Worm (Caenorhabditis elegans): Measurements from ENCODE around the gene scl-21.

scl-21 gene

ce11 chrV:19524569-19524968, 29.1 kb upstream of the scl-21 start:
- TF ChIP-seq fkh-10 (GFP tag; optimal IDR thresholded peaks at IDR 0.05) (no peak), nhr-77 (tag; optimal IDR thresholded peaks at IDR 0.05) (no peak), mdl-1 (tag; optimal IDR thresholded peaks at IDR 0.05) (peak; percentile 47), lin-15B (tag; optimal IDR thresholded peaks at IDR 0.05) (no peak), nhr-237 (tag; optimal IDR thresholded peaks at IDR 0.05) (no peak), hmg-11 (tag; optimal IDR thresholded peaks at IDR 0.05) (no peak), pqm-1 (tag; optimal IDR thresholded peaks at IDR 0.05) (peak; percentile 66), pha-4 (tag; optimal IDR thresholded peaks at IDR 0.05) (peak; percentile 38), fkh-2 (tag; optimal IDR thresholded peaks at IDR 0.05) (no peak), elt-2 (tag; optimal IDR thresholded peaks at IDR 0.05) (peak; percentile 76), nfya-1 (tag; optimal IDR thresholded peaks at IDR 0.05; ENCODE audit: insufficient read depth) (peak; percentile 28)

ce11 chrV:19522551-19523137, 27.2 kb upstream of the scl-21 start:
- TF ChIP-seq unc-39 (tag; optimal IDR thresholded peaks at IDR 0.05), result no peak
- peak; percentile 66 for TF ChIP-seq hmg-11 (tag; optimal IDR thresholded peaks at IDR 0.05)
- TF ChIP-seq ZK546.5 (tag; optimal IDR thresholded peaks at IDR 0.05), result no peak
- TF ChIP-seq mml-1 (tag; optimal IDR thresholded peaks at IDR 0.05), result peak; percentile 54
- peak; percentile 41 for TF ChIP-seq lin-15B (tag; optimal IDR thresholded peaks at IDR 0.05)
- peak; percentile 96 for TF ChIP-seq ama-1 (optimal IDR thresholded peaks at IDR 0.05)
- peak; percentile 77 for TF ChIP-seq tbx-2 (tag; optimal IDR thresholded peaks at IDR 0.05)
- no peak for TF ChIP-seq nhr-237 (tag; optimal IDR thresholded peaks at IDR 0.05)
- peak; percentile 70 for TF ChIP-seq skn-1 (tag; optimal IDR thresholded peaks at IDR 0.05)
- no peak for TF ChIP-seq nhr-11 (tag; optimal IDR thresholded peaks at IDR 0.05)
- no peak for TF ChIP-seq nhr-67 (tag; optimal IDR thresholded peaks at IDR 0.05)
- no peak for TF ChIP-seq ceh-16 (tag; optimal IDR thresholded peaks at IDR 0.05)
- TF ChIP-seq fkh-2 (tag; optimal IDR thresholded peaks at IDR 0.05), result no peak
- TF ChIP-seq nhr-28 (tag; optimal IDR thresholded peaks at IDR 0.05), result no peak
- peak; percentile 93 for TF ChIP-seq lsy-12 (tag; optimal IDR thresholded peaks at IDR 0.05)
- no peak for TF ChIP-seq daf-12 (tag; optimal IDR thresholded peaks at IDR 0.05)
- peak; percentile 86 for TF ChIP-seq unc-62 (GFP tag; optimal IDR thresholded peaks at IDR 0.05)
- TF ChIP-seq sea-2 (GFP tag; optimal IDR thresholded peaks at IDR 0.05), result peak; percentile 27
- peak; percentile 83 for TF ChIP-seq mdl-1 (tag; optimal IDR thresholded peaks at IDR 0.05)
- no peak for TF ChIP-seq ztf-11 (tag; optimal IDR thresholded peaks at IDR 0.05)
- peak; percentile 56 for TF ChIP-seq elt-1 (tag; optimal IDR thresholded peaks at IDR 0.05)
- TF ChIP-seq egl-27 (tag; optimal IDR thresholded peaks at IDR 0.05), result peak; percentile 58
- peak; percentile 45 for TF ChIP-seq snpc-4 (tag; optimal IDR thresholded peaks at IDR 0.05)
- TF ChIP-seq zag-1 (tag; optimal IDR thresholded peaks at IDR 0.05), result peak; percentile 55
- peak; percentile 26 for TF ChIP-seq fos-1 (tag; optimal IDR thresholded peaks at IDR 0.05)
- TF ChIP-seq nhr-25 (tag; optimal IDR thresholded peaks at IDR 0.05), result peak; percentile 97
- TF ChIP-seq elt-3 (tag; optimal IDR thresholded peaks at IDR 0.05), result peak in 1 of 3 experiments; percentile 87
- TF ChIP-seq ztf-4 (tag; optimal IDR thresholded peaks at IDR 0.05), result peak; percentile 76
- no peak for TF ChIP-seq nhr-12 (tag; optimal IDR thresholded peaks at IDR 0.05)
- peak; percentile 91 for TF ChIP-seq nfya-1 (tag; optimal IDR thresholded peaks at IDR 0.05; ENCODE audit: insufficient read depth)
- peak; percentile 84 for TF ChIP-seq ceh-28 (tag; optimal IDR thresholded peaks at IDR 0.05)
- no peak for TF ChIP-seq aly-2 (tag; optimal IDR thresholded peaks at IDR 0.05)
- TF ChIP-seq jun-1 (tag; optimal IDR thresholded peaks at IDR 0.05), result peak; percentile 94
- TF ChIP-seq pha-4 (tag; optimal IDR thresholded peaks at IDR 0.05), result peak; percentile 49
- TF ChIP-seq lin-39 (tag; optimal IDR thresholded peaks at IDR 0.05), result peak; percentile 86
- peak in 1 of 2 experiments; percentile 67 for TF ChIP-seq eor-1 (tag; optimal IDR thresholded peaks at IDR 0.05)
- peak; percentile 83 for TF ChIP-seq nhr-43 (tag; optimal IDR thresholded peaks at IDR 0.05; ENCODE audit: poor library complexity, severe bottlenecking)
- peak; percentile 79 for TF ChIP-seq elt-2 (tag; optimal IDR thresholded peaks at IDR 0.05)
- TF ChIP-seq R02D3.7 (tag; optimal IDR thresholded peaks at IDR 0.05), result peak; percentile 73
- TF ChIP-seq nhr-23 (tag; optimal IDR thresholded peaks at IDR 0.05), result peak; percentile 95
- peak; percentile 79 for TF ChIP-seq egl-5 (tag; optimal IDR thresholded peaks at IDR 0.05)
- no peak for TF ChIP-seq ceh-9 (tag; optimal IDR thresholded peaks at IDR 0.05)
- no peak for TF ChIP-seq nhr-76 (tag; optimal IDR thresholded peaks at IDR 0.05)
- no peak for TF ChIP-seq nhr-77 (tag; optimal IDR thresholded peaks at IDR 0.05)
- peak; percentile 7 for TF ChIP-seq fkh-10 (GFP tag; optimal IDR thresholded peaks at IDR 0.05)
- peak; percentile 56 for TF ChIP-seq pqm-1 (tag; optimal IDR thresholded peaks at IDR 0.05)
- peak; percentile 66 for TF ChIP-seq ceh-82 (tag; optimal IDR thresholded peaks at IDR 0.05)

Data from whole organism, L3 larva.